Worm (Caenorhabditis elegans): ENCODE data around the gene sma-3.

The sma-3 gene

DNA sequence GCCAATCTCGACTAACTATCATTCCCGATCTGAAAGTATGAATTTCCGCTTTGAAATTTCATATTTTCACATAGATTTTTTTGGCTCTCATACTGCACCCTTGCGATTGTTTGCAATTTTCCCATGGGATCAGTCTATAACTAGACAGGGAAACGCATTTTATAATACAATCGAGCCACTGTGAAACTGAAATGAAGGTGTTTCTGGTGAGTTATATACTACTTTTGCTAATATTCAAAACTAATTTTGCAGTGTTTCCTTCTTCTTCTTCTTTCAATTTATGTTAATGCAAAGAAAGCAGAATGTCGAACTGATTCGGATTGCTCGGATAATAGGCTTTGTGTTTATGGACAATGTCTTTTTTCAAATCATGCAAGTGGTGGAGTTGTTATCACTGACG lies 22.1 kb upstream of the sma-3 start:
- TF ChIP-seq F13H6.1 (tag; optimal IDR thresholded peaks at IDR 0.05) (no peak), nhr-12 (tag; optimal IDR thresholded peaks at IDR 0.05) (no peak), ceh-82 (tag; optimal IDR thresholded peaks at IDR 0.05) (no peak), unc-55 (GFP tag; optimal IDR thresholded peaks at IDR 0.05) (no peak), nhr-237 (tag; optimal IDR thresholded peaks at IDR 0.05) (no peak), Y55F3AM.14 (GFP tag; optimal IDR thresholded peaks at IDR 0.05) (no peak)

- no peak for TF ChIP-seq lsy-2 (tag; optimal IDR thresholded peaks at IDR 0.05)
- TF ChIP-seq unc-39 (tag; optimal IDR thresholded peaks at IDR 0.05) = no peak
- no peak for TF ChIP-seq nhr-23 (tag; optimal IDR thresholded peaks at IDR 0.05)
- no peak for TF ChIP-seq Y55F3AM.14 (GFP tag; optimal IDR thresholded peaks at IDR 0.05)
- TF ChIP-seq egl-27 (tag; optimal IDR thresholded peaks at IDR 0.05) = no peak
- no peak for TF ChIP-seq mbf-1 (tag; optimal IDR thresholded peaks at IDR 0.05)
- no peak for TF ChIP-seq unc-62 (GFP tag; optimal IDR thresholded peaks at IDR 0.05)
- TF ChIP-seq nhr-25 (tag; optimal IDR thresholded peaks at IDR 0.05) = no peak
- no peak for TF ChIP-seq sma-3 (GFP tag; optimal IDR thresholded peaks at IDR 0.05)
- TF ChIP-seq sem-4 (tag; optimal IDR thresholded peaks at IDR 0.05) = no peak
- TF ChIP-seq sma-9 (GFP tag; optimal IDR thresholded peaks at IDR 0.05) = no peak
- no peak for TF ChIP-seq sma-9 (tag; optimal IDR thresholded peaks at IDR 0.05)
- no peak for TF ChIP-seq nhr-11 (tag; optimal IDR thresholded peaks at IDR 0.05)
- TF ChIP-seq unc-55 (GFP tag; optimal IDR thresholded peaks at IDR 0.05) = no peak
Observed at ce11 chrIII:6884203-6884602, 20.4 kb upstream of the sma-3 start, which contains the start of gene med-2. Gene med-2 (plus strand): TSS chrIII:6884503.

- TF ChIP-seq nhr-77 (tag; optimal IDR thresholded peaks at IDR 0.05) = no peak
- TF ChIP-seq alr-1 (tag; optimal IDR thresholded peaks at IDR 0.05) = no peak
- no peak for TF ChIP-seq C34F6.9 (tag; optimal IDR thresholded peaks at IDR 0.05)
- no peak for TF ChIP-seq sma-3 (GFP tag; optimal IDR thresholded peaks at IDR 0.05)
- no peak for TF ChIP-seq nhr-21 (tag; optimal IDR thresholded peaks at IDR 0.05)
- TF ChIP-seq nhr-6 (tag; optimal IDR thresholded peaks at IDR 0.05) = no peak
- TF ChIP-seq nhr-10 (tag; optimal IDR thresholded peaks at IDR 0.05) = no peak
- TF ChIP-seq F13H6.1 (tag; optimal IDR thresholded peaks at IDR 0.05) = no peak
- TF ChIP-seq crh-2 (tag; optimal IDR thresholded peaks at IDR 0.05) = no peak
- no peak for TF ChIP-seq lin-11 (tag; optimal IDR thresholded peaks at IDR 0.05)
- no peak for TF ChIP-seq aly-2 (tag; optimal IDR thresholded peaks at IDR 0.05)
- no peak for TF ChIP-seq ztf-1 (GFP tag; conservative IDR thresholded peaks at IDR 0.05)
- TF ChIP-seq fos-1 (tag; optimal IDR thresholded peaks at IDR 0.05) = no peak
Observed at ce11 chrIII:6881745-6882144, 18.0 kb upstream of the sma-3 start.

DNA sequence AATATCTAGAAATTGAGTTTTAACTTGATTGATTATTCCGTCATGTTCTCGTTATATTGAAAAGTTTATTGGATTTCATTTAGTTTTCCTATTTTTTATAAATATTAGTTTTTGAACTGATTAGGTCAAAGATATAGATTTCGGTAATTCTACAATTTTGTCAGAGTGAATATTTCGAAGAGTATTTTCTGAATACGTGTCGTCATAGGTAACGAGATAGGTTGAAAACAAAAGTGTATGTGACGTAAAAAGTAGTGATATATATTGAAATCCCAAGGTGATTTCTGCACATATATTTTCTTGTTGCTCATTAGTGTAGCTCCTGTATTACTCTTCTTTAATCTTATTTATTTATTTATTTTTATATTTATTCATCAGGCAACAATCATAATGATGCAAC lies 17.0 kb upstream of the sma-3 start, which contains the start of gene K04C2.7:
K04C2.7 (plus strand) TSS at position 301 of the 400 bp plus-strand sequence.
- TF ChIP-seq ztf-11 (tag; optimal IDR thresholded peaks at IDR 0.05) = no peak
- TF ChIP-seq mdl-1 (tag; optimal IDR thresholded peaks at IDR 0.05) = no peak
- no peak for TF ChIP-seq C34F6.9 (tag; optimal IDR thresholded peaks at IDR 0.05)
- no peak for TF ChIP-seq mab-5 (tag; optimal IDR thresholded peaks at IDR 0.05)
- TF ChIP-seq sma-3 (GFP tag; optimal IDR thresholded peaks at IDR 0.05) = no peak
- TF ChIP-seq nhr-129 (tag; optimal IDR thresholded peaks at IDR 0.05) = no peak
- no peak for TF ChIP-seq skn-1 (tag; optimal IDR thresholded peaks at IDR 0.05)
- TF ChIP-seq nhr-12 (tag; optimal IDR thresholded peaks at IDR 0.05) = no peak
- no peak for TF ChIP-seq nhr-10 (tag; optimal IDR thresholded peaks at IDR 0.05)
- peak in 1 of 2 experiments; percentile 4 for TF ChIP-seq lsy-2 (tag; optimal IDR thresholded peaks at IDR 0.05)
- no peak for TF ChIP-seq lin-39 (tag; optimal IDR thresholded peaks at IDR 0.05)
- TF ChIP-seq nhr-21 (tag; optimal IDR thresholded peaks at IDR 0.05) = peak; percentile 5
- TF ChIP-seq egl-27 (tag; optimal IDR thresholded peaks at IDR 0.05) = no peak
- TF ChIP-seq nhr-6 (tag; optimal IDR thresholded peaks at IDR 0.05) = no peak
- TF ChIP-seq blmp-1 (tag; optimal IDR thresholded peaks at IDR 0.05; ENCODE audit: insufficient read depth) = no peak
- TF ChIP-seq ztf-1 (GFP tag; conservative IDR thresholded peaks at IDR 0.05) = no peak
- TF ChIP-seq snpc-4 (tag; optimal IDR thresholded peaks at IDR 0.05) = no peak

- TF ChIP-seq lin-13 (GFP tag; optimal IDR thresholded peaks at IDR 0.05) (peak; percentile 68), nhr-23 (tag; optimal IDR thresholded peaks at IDR 0.05) (no peak), nhr-237 (tag; optimal IDR thresholded peaks at IDR 0.05) (no peak), skn-1 (tag; optimal IDR thresholded peaks at IDR 0.05) (no peak), mdl-1 (tag; optimal IDR thresholded peaks at IDR 0.05) (no peak), ceh-82 (tag; optimal IDR thresholded peaks at IDR 0.05) (no peak), unc-62 (GFP tag; optimal IDR thresholded peaks at IDR 0.05) (no peak), ceh-16 (tag; optimal IDR thresholded peaks at IDR 0.05) (no peak), nhr-10 (tag; optimal IDR thresholded peaks at IDR 0.05) (no peak), F13H6.1 (tag; optimal IDR thresholded peaks at IDR 0.05) (peak; percentile 38), zag-1 (tag; optimal IDR thresholded peaks at IDR 0.05) (no peak), elt-1 (tag; optimal IDR thresholded peaks at IDR 0.05) (no peak), ztf-1 (GFP tag; conservative IDR thresholded peaks at IDR 0.05) (no peak), nhr-77 (tag; optimal IDR thresholded peaks at IDR 0.05) (no peak), ama-1 (optimal IDR thresholded peaks at IDR 0.05) (peak; percentile 23), lsy-2 (tag; optimal IDR thresholded peaks at IDR 0.05) (peak in 1 of 2 experiments; percentile 59), nhr-6 (tag; optimal IDR thresholded peaks at IDR 0.05) (peak; percentile 2), ztf-4 (tag; optimal IDR thresholded peaks at IDR 0.05) (peak; percentile 24), sma-9 (GFP tag; optimal IDR thresholded peaks at IDR 0.05) (peak; percentile 47), sma-9 (tag; optimal IDR thresholded peaks at IDR 0.05) (no peak), nhr-129 (tag; optimal IDR thresholded peaks at IDR 0.05) (peak; percentile 36)
Observed at ce11 chrIII:6873724-6874123, 10.0 kb upstream of the sma-3 start.

Data from whole organism, L2 larva.